Worm (Caenorhabditis elegans) whole organism, L2 larva: ENCODE data around the gene C31B8.7.

Source experiments
- C34F6.9 ChIP-seq: fragments of 150-350 bp; optimal IDR thresholded peaks from 2 replicates; lab custom pipeline; 2014; ENCODE audit warnings: missing biosample characterization, missing genetic modification characterization
- F13H6.1 ChIP-seq: sonication (generic microtip); optimal IDR thresholded peaks from 2 replicates; lab custom pipeline; 2016; ENCODE audit warnings: missing genetic modification characterization, missing compliant biosample characterization
- R02D3.7 ChIP-seq: fragments of 150-350 bp; optimal IDR thresholded peaks from 2 replicates; lab custom pipeline; 2014; ENCODE audit warnings: missing biosample characterization, missing genetic modification characterization
- ZK546.5 ChIP-seq: sonication (generic microtip); optimal IDR thresholded peaks from 2 replicates; lab custom pipeline; 2017; ENCODE audit warnings: missing biosample characterization, missing genetic modification characterization
- aly-2 ChIP-seq: fragments of 150-350 bp; optimal IDR thresholded peaks from 2 replicates; lab custom pipeline; 2014; ENCODE audit warnings: missing biosample characterization, missing genetic modification characterization
- blmp-1 ChIP-seq: sonication (generic microtip); optimal IDR thresholded peaks from 2 replicates; lab custom pipeline; 2017; ENCODE audit warnings: missing genetic modification characterization, mild to moderate bottlenecking, missing compliant biosample characterization, antibody characterized with exemption, moderate library complexity; ENCODE audit not compliant: insufficient read depth
- dmd-4 ChIP-seq: sonication (generic microtip); optimal IDR thresholded peaks from 2 replicates; lab custom pipeline; 2017; ENCODE audit warnings: missing biosample characterization, missing genetic modification characterization
- fos-1 ChIP-seq: fragments of 150-350 bp; optimal IDR thresholded peaks from 2 replicates; lab custom pipeline; 2014; ENCODE audit warnings: missing biosample characterization, missing genetic modification characterization
- gmeb-1 ChIP-seq: fragments of 150-350 bp; optimal IDR thresholded peaks from 2 replicates; lab custom pipeline; 2014; ENCODE audit warnings: missing biosample characterization, missing genetic modification characterization
- lin-11 ChIP-seq: fragments of 150-350 bp; sonication (generic microtip); optimal IDR thresholded peaks from 2 replicates; lab custom pipeline; 2014; ENCODE audit warnings: missing biosample characterization, missing genetic modification characterization, inconsistent platforms, mixed read lengths
- lin-13 ChIP-seq: fragments of 150-350 bp; optimal IDR thresholded peaks from 2 replicates; lab custom pipeline; 2014; ENCODE audit warnings: missing biosample characterization, missing genetic modification reagents, missing genetic modification characterization
- lin-39 ChIP-seq: fragments of 150-350 bp; optimal IDR thresholded peaks from 2 replicates; lab custom pipeline; 2014; ENCODE audit warnings: missing biosample characterization, missing genetic modification reagents, missing genetic modification characterization
- lsy-2 ChIP-seq, 2 experiments: fragments of 150-350 bp in 1 of 2; sonication (generic microtip) in 1 of 2; optimal IDR thresholded peaks; 2 replicates each; lab custom pipeline; 2014 to 2017; ENCODE audit warnings: missing biosample characterization in 2 of 2, missing genetic modification characterization in 2 of 2
- mab-5 ChIP-seq: fragments of 150-350 bp; optimal IDR thresholded peaks from 2 replicates; lab custom pipeline; 2014; ENCODE audit warnings: missing biosample characterization, missing genetic modification characterization
- mbf-1 ChIP-seq: sonication (generic microtip); optimal IDR thresholded peaks from 2 replicates; lab custom pipeline; 2017; ENCODE audit warnings: missing biosample characterization, missing genetic modification characterization
- mdl-1 ChIP-seq, 2 experiments: fragments of 150-350 bp in 1 of 2; sonication (generic microtip) in 1 of 2; optimal IDR thresholded peaks; 2 replicates each; lab custom pipeline; 2017; ENCODE audit warnings: missing biosample characterization in 2 of 2, missing genetic modification characterization in 2 of 2
- nhr-10 ChIP-seq: sonication (generic microtip); optimal IDR thresholded peaks from 2 replicates; lab custom pipeline; 2017; ENCODE audit warnings: missing biosample characterization, missing genetic modification characterization
- nhr-11 ChIP-seq: fragments of 150-350 bp; optimal IDR thresholded peaks from 2 replicates; lab custom pipeline; 2014; ENCODE audit warnings: missing biosample characterization, missing genetic modification characterization
- nhr-129 ChIP-seq: fragments of 150-350 bp; optimal IDR thresholded peaks from 2 replicates; lab custom pipeline; 2014; ENCODE audit warnings: missing biosample characterization, missing genetic modification characterization
- nhr-237 ChIP-seq: fragments of 150-350 bp; optimal IDR thresholded peaks from 2 replicates; lab custom pipeline; 2014; ENCODE audit warnings: missing biosample characterization, missing genetic modification characterization
- nhr-25 ChIP-seq: fragments of 150-350 bp; sonication (generic microtip); optimal IDR thresholded peaks from 3 replicates; lab custom pipeline; 2014; ENCODE audit warnings: missing biosample characterization, missing genetic modification characterization
- nhr-6 ChIP-seq: fragments of 150-350 bp; optimal IDR thresholded peaks from 2 replicates; lab custom pipeline; 2014; ENCODE audit warnings: missing biosample characterization, missing genetic modification characterization
- skn-1 ChIP-seq: sonication (generic microtip); optimal IDR thresholded peaks from 2 replicates; lab custom pipeline; 2017; ENCODE audit warnings: missing biosample characterization, missing genetic modification characterization
- sma-3 ChIP-seq: sonication (generic microtip); optimal IDR thresholded peaks from 2 replicates; lab custom pipeline; 2016; ENCODE audit warnings: missing genetic modification reagents, missing genetic modification characterization, missing compliant biosample characterization
- sma-9 ChIP-seq, 2 experiments: fragments of 150-350 bp in 1 of 2; sonication (generic microtip) in 1 of 2; optimal IDR thresholded peaks; 2 replicates each; lab custom pipeline; 2014 to 2016; ENCODE audit warnings: missing genetic modification characterization in 2 of 2, mild to moderate bottlenecking in 1 of 2, missing biosample characterization in 1 of 2, missing compliant biosample characterization in 1 of 2, missing genetic modification reagents in 1 of 2, moderate library complexity in 1 of 2
- unc-55 ChIP-seq: fragments of 150-350 bp; sonication (generic microtip); optimal IDR thresholded peaks from 3 replicates; lab custom pipeline; 2014; ENCODE audit warnings: missing biosample characterization, missing genetic modification reagents, missing genetic modification characterization
- ztf-1 ChIP-seq: fragments of 200-800 bp; sonication (Bioruptor generic); conservative IDR thresholded peaks from 2 replicates; pipeline ENCODE4 v1.3.6; 2022; ENCODE audit warnings: missing genetic modification characterization, missing compliant biosample characterization
- ztf-11 ChIP-seq: sonication (generic microtip); optimal IDR thresholded peaks from 2 replicates; lab custom pipeline; 2017; ENCODE audit warnings: missing biosample characterization, missing genetic modification characterization
- ztf-4 ChIP-seq: fragments of 150-350 bp; optimal IDR thresholded peaks from 2 replicates; lab custom pipeline; 2014; ENCODE audit warnings: missing biosample characterization, missing genetic modification characterization

The C31B8.7 gene

ce11 chrV:2879801-2880200, 23.3 kb downstream of the C31B8.7 start, which contains the start of gene str-39:
str-39 (minus strand) TSS chrV:2879901.
- TF ChIP-seq fos-1 (tag; lab: Kevin White, UChicago) (no peak), nhr-129 (no peak), nhr-6 (tag; lab: Kevin White, UChicago) (no peak), sma-3 (GFP tag; lab: Kevin White, UChicago) (no peak), F13H6.1 (tag; lab: Kevin White, UChicago) (no peak), nhr-10 (tag; lab: Kevin White, UChicago) (no peak), ztf-11 (tag; lab: Kevin White, UChicago) (no peak), mab-5 (tag; lab: Kevin White, UChicago) (no peak), ZK546.5 (tag; lab: Kevin White, UChicago) (no peak)

ce11 chrV:2877509-2877908, 25.6 kb downstream of the C31B8.7 start, which contains the start of gene F37B4.10:
F37B4.10 (minus strand) TSS chrV:2877609.
- no peak for TF ChIP-seq nhr-25 (tag; lab: Kevin White, UChicago)
- TF ChIP-seq skn-1 (tag; lab: Kevin White, UChicago), result no peak
- peak; percentile 32 for TF ChIP-seq unc-55 (GFP tag; lab: Kevin White, UChicago)
- TF ChIP-seq lin-39, result no peak
- TF ChIP-seq mbf-1 (tag; lab: Kevin White, UChicago), result no peak
- no peak for TF ChIP-seq mdl-1 (tag; optimal IDR thresholded peaks at IDR 0.05; lab: Kevin White, UChicago)
- TF ChIP-seq, all 48 proteins: peak for 1

DNA sequence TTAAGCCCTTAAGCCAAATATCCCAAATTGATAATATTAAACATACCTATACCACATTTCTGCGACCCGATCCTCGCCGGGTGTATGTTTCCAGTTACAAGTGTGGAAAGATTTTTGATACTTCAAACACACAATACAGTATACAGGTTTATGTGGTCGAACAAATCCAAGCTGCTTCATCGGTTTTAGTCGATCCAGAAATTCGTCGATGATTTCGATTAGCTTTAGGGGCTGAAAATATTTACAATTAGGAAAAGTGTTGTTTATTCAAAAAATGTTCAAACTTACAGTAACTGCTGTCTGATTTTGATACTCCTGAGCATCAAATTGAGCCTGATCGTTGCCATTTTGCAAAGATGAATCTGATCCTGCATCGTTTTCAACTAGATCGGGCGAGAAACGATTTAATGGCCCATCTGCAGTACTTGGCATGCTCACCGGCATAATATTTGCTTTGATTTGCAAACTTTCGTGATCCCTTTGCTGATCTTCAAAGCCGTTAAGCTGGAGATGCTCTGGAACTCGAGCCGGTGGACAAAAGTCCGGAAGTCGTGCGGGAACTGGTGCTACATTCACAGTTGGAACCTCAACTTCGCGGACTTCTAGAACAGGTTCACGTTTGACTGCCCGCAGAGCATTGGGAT, 26.8 kb downstream of the C31B8.7 start:
- no peak for TF ChIP-seq ztf-1 (GFP tag; lab: Robert Waterston, UW)
- TF ChIP-seq nhr-6 (tag; lab: Kevin White, UChicago), result no peak
- no peak for TF ChIP-seq dmd-4 (tag; lab: Kevin White, UChicago)
- no peak for TF ChIP-seq nhr-237 (tag; lab: Kevin White, UChicago)
- TF ChIP-seq nhr-11 (tag; lab: Kevin White, UChicago), result no peak
- TF ChIP-seq R02D3.7, result no peak
- no peak for TF ChIP-seq gmeb-1 (tag; lab: Kevin White, UChicago)
- TF ChIP-seq ZK546.5 (tag; lab: Kevin White, UChicago), result no peak
- TF ChIP-seq aly-2 (tag; lab: Kevin White, UChicago), result no peak
- TF ChIP-seq blmp-1 (tag; lab: Kevin White, UChicago), result no peak
- TF ChIP-seq C34F6.9 (tag; lab: Kevin White, UChicago), result no peak
- no peak for TF ChIP-seq ztf-4 (tag; lab: Kevin White, UChicago)
- TF ChIP-seq sma-9 (GFP tag; optimal IDR thresholded peaks at IDR 0.05; lab: Kevin White, UChicago), result no peak
- no peak for TF ChIP-seq sma-9 (tag; optimal IDR thresholded peaks at IDR 0.05; lab: Kevin White, UChicago)
- no peak for TF ChIP-seq fos-1 (tag; lab: Kevin White, UChicago)
- no peak for TF ChIP-seq lin-13 (GFP tag; lab: Kevin White, UChicago)
- TF ChIP-seq unc-55 (GFP tag; lab: Kevin White, UChicago), result no peak

- TF ChIP-seq lin-11 (tag; lab: Kevin White, UChicago), result no peak
- TF ChIP-seq nhr-25 (tag; lab: Kevin White, UChicago), result no peak
- TF ChIP-seq fos-1 (tag; lab: Kevin White, UChicago), result peak; percentile 60
- TF ChIP-seq lsy-2 (tag; optimal IDR thresholded peaks at IDR 0.05; lab: Kevin White, UChicago), result no peak
Observed at ce11 chrV:2875422-2875821, 27.7 kb downstream of the C31B8.7 start, which contains the start of gene folt-2. folt-2 (minus strand) TSS chrV:2875600.

ce11 chrV:2872947-2873346, 30.2 kb downstream of the C31B8.7 start:
- TF ChIP-seq blmp-1 (tag; lab: Kevin White, UChicago), result no peak
- TF ChIP-seq unc-55 (GFP tag; lab: Kevin White, UChicago), result no peak
- TF ChIP-seq nhr-25 (tag; lab: Kevin White, UChicago), result no peak
- no peak for TF ChIP-seq mbf-1 (tag; lab: Kevin White, UChicago)
- TF ChIP-seq ZK546.5 (tag; lab: Kevin White, UChicago), result no peak
